Worm (Caenorhabditis elegans): ENCODE results near the gene C49F5.3.

The C49F5.3 gene

ce11 chrX:11967034-11967433 lies 16.4 kb downstream of the C49F5.3 start:
- TF ChIP-seq unc-62 (GFP tag; optimal IDR thresholded peaks at IDR 0.05) (no peak), ccch-3 (GFP tag; optimal IDR thresholded peaks at IDR 0.05) (no peak), hlh-26 (GFP tag; conservative IDR thresholded peaks at IDR 0.05) (no peak), ama-1 (optimal IDR thresholded peaks at IDR 0.05) (no peak), ama-1 (GFP tag; optimal IDR thresholded peaks at IDR 0.05) (no peak), nhr-120 (GFP tag; IDR thresholded peaks at IDR 0.05) (no peak), rcor-1 (GFP tag; IDR thresholded peaks at IDR 0.05) (no peak), attf-5 (GFP tag; optimal IDR thresholded peaks at IDR 0.05) (no peak), zfh-2 (GFP tag; conservative IDR thresholded peaks at IDR 0.05) (no peak), ZK185.1 (tag; optimal IDR thresholded peaks at IDR 0.05; ENCODE audit: poor library complexity, severe bottlenecking) (no peak)

- TF ChIP-seq nhr-80 (tag; optimal IDR thresholded peaks at IDR 0.05) (peak; percentile 8), ztf-26 (tag; optimal IDR thresholded peaks at IDR 0.05) (no peak), aptf-3 (GFP tag; IDR thresholded peaks at IDR 0.05) (no peak), ama-1 (optimal IDR thresholded peaks at IDR 0.05) (peak; percentile 77), ama-1 (GFP tag; optimal IDR thresholded peaks at IDR 0.05) (no peak), dox-1 (GFP tag; IDR thresholded peaks at IDR 0.05) (0 out of 2 replicates have a peak, but pooled peaks have one; percentile 6)
These were observed 17.6 kb downstream of the C49F5.3 start, which contains the start of gene sams-1 for ce11 chrX:11965663-11966304. sams-1 (plus strand) TSS chrX:11965962.

ce11 chrX:11965163-11965562 lies 18.3 kb downstream of the C49F5.3 start:
- TF ChIP-seq hsf-1 (GFP tag; IDR thresholded peaks at IDR 0.05) (no peak), bed-1 (GFP tag; IDR thresholded peaks at IDR 0.05) (no peak), mes-4 (tag; optimal IDR thresholded peaks at IDR 0.05) (no peak), F37B4.10 (GFP tag; IDR thresholded peaks at IDR 0.05) (no peak), madf-3 (GFP tag; IDR thresholded peaks at IDR 0.05) (no peak), F52B5.7 (tag; optimal IDR thresholded peaks at IDR 0.05) (no peak), ceh-27 (GFP tag; optimal IDR thresholded peaks at IDR 0.05) (no peak), ztf-3 (GFP tag; optimal IDR thresholded peaks at IDR 0.05) (no peak)

ce11 chrX:11964555-11964954 lies 18.9 kb downstream of the C49F5.3 start:
- TF ChIP-seq ztf-26 (tag; optimal IDR thresholded peaks at IDR 0.05): peak; percentile 4
- peak; percentile 81 for TF ChIP-seq nhr-80 (tag; optimal IDR thresholded peaks at IDR 0.05)
- TF ChIP-seq attf-3 (GFP tag; conservative IDR thresholded peaks at IDR 0.05): no peak
- TF ChIP-seq mel-28 (tag; optimal IDR thresholded peaks at IDR 0.05; ENCODE audit: borderline replicate concordance): no peak
- no peak for TF ChIP-seq hsf-1 (GFP tag; IDR thresholded peaks at IDR 0.05)
- no peak for TF ChIP-seq ceh-40 (GFP tag; IDR thresholded peaks at IDR 0.05)
- peak; percentile 7 for TF ChIP-seq lin-40 (tag; optimal IDR thresholded peaks at IDR 0.05)

- no peak for TF ChIP-seq T26A5.8 (tag; optimal IDR thresholded peaks at IDR 0.05)
- no peak for TF ChIP-seq C06A6.2 (GFP tag; conservative IDR thresholded peaks at IDR 0.05)
- no peak for TF ChIP-seq snpc-1.3 (tag; optimal IDR thresholded peaks at IDR 0.05; ENCODE audit: insufficient read depth)
- TF ChIP-seq F55B11.4 (tag; optimal IDR thresholded peaks at IDR 0.05; ENCODE audit: borderline replicate concordance, insufficient read depth): no peak
- TF ChIP-seq nhr-27 (tag; optimal IDR thresholded peaks at IDR 0.05): no peak
- no peak for TF ChIP-seq ztf-28 (GFP tag; IDR thresholded peaks at IDR 0.05)
- no peak for TF ChIP-seq hlh-26 (GFP tag; conservative IDR thresholded peaks at IDR 0.05)
- TF ChIP-seq mcd-1 (GFP tag; IDR thresholded peaks at IDR 0.05): no peak
- no peak for TF ChIP-seq F10E7.11 (tag; optimal IDR thresholded peaks at IDR 0.05)
- TF ChIP-seq ztf-22 (GFP tag; optimal IDR thresholded peaks at IDR 0.05): no peak
- TF ChIP-seq B0261.1 (tag; optimal IDR thresholded peaks at IDR 0.05): no peak
- TF ChIP-seq nhr-179 (tag; optimal IDR thresholded peaks at IDR 0.05): no peak
These were observed 19.8 kb downstream of the C49F5.3 start for ce11 chrX:11963659-11964058.
